Fruit fly (Drosophila melanogaster) whole organism, embryonic: Measurements from ENCODE around the gene Tsp97E.

ENCODE experiments used
- Awh ChIP-seq: fragments of 200-800 bp; sonication (Bioruptor generic); IDR thresholded peaks from 2 replicates; pipeline ENCODE4, ENCODE4 v1.3.6; 2022; ENCODE audit warnings: missing biosample characterization, missing genetic modification characterization
- CG10366 ChIP-seq: fragments of 200-800 bp; sonication (Bioruptor generic); IDR thresholded peaks from 2 replicates; pipeline ENCODE4 v1.3.6; 2022; ENCODE audit warnings: missing biosample characterization, missing genetic modification characterization
- CG12744 ChIP-seq: fragments of 200-800 bp; sonication (Bioruptor generic); optimal IDR thresholded peaks from 2 replicates; lab custom pipeline; 2016; ENCODE audit warnings: missing biosample characterization, missing genetic modification characterization
- CG12769 ChIP-seq: fragments of 200-800 bp; sonication (Bioruptor generic); optimal IDR thresholded peaks from 2 replicates; lab custom pipeline; 2019; ENCODE audit warnings: missing biosample characterization, mild to moderate bottlenecking, missing genetic modification characterization, moderate library complexity
- CG14441 ChIP-seq: fragments of 200-800 bp; sonication (Bioruptor generic); IDR thresholded peaks from 2 replicates; pipeline ENCODE4 v1.3.6; 2022; ENCODE audit warnings: missing biosample characterization, missing genetic modification characterization
- CG14965 ChIP-seq: fragments of 200-800 bp; sonication (Bioruptor generic); optimal IDR thresholded peaks from 2 replicates; lab custom pipeline; 2016; ENCODE audit warnings: missing biosample characterization, missing genetic modification characterization, borderline replicate concordance
- CG16815 ChIP-seq: fragments of 200-800 bp; sonication (Bioruptor generic); optimal IDR thresholded peaks from 3 replicates; lab custom pipeline; 2017; ENCODE audit warnings: missing biosample characterization, mild to moderate bottlenecking, missing genetic modification characterization
- CG16863 ChIP-seq: fragments of 200-800 bp; sonication (Bioruptor generic); optimal IDR thresholded peaks from 3 replicates; lab custom pipeline; 2016; ENCODE audit warnings: missing biosample characterization, missing genetic modification characterization
- CG17359 ChIP-seq: fragments of 200-800 bp; sonication (Bioruptor generic); optimal IDR thresholded peaks from 3 replicates; lab custom pipeline; 2018; ENCODE audit warnings: missing biosample characterization, mild to moderate bottlenecking, missing genetic modification characterization, moderate library complexity
- CG18599 ChIP-seq: fragments of 200-800 bp; sonication (Bioruptor generic); optimal IDR thresholded peaks from 3 replicates; lab custom pipeline; 2017; ENCODE audit warnings: missing biosample characterization, missing genetic modification characterization, mild to moderate bottlenecking, moderate library complexity, missing genetic modification reagents
- CG18619 ChIP-seq: fragments of 200-800 bp; sonication (Bioruptor generic); optimal IDR thresholded peaks from 3 replicates; lab custom pipeline; 2017; ENCODE audit warnings: missing biosample characterization, mild to moderate bottlenecking, missing genetic modification characterization
- CG32767 ChIP-seq: fragments of 200-800 bp; sonication (Bioruptor generic); IDR thresholded peaks from 2 replicates; pipeline ENCODE4 v1.3.6; 2022; ENCODE audit warnings: missing biosample characterization, missing genetic modification characterization
- CG4730 ChIP-seq: fragments of 200-800 bp; sonication (Bioruptor generic); IDR thresholded peaks from 2 replicates; pipeline ENCODE4 v1.3.6; 2022; ENCODE audit warnings: missing biosample characterization, missing genetic modification characterization
- CG6765 ChIP-seq: fragments of 200-800 bp; sonication (Bioruptor generic); optimal IDR thresholded peaks from 3 replicates; lab custom pipeline; 2017; ENCODE audit warnings: missing biosample characterization, mild to moderate bottlenecking, missing genetic modification characterization
- CG7556 ChIP-seq: fragments of 200-800 bp; sonication (Bioruptor generic); optimal IDR thresholded peaks from 2 replicates; lab custom pipeline; 2017; ENCODE audit warnings: missing biosample characterization, mild to moderate bottlenecking, missing genetic modification characterization
- CG8765 ChIP-seq: fragments of 200-800 bp; sonication (Bioruptor generic); IDR thresholded peaks from 2 replicates; pipeline ENCODE4 v1.3.6; 2022; ENCODE audit warnings: missing biosample characterization, missing genetic modification characterization
- CG9817 ChIP-seq: fragments of 200-800 bp; sonication (Bioruptor generic); optimal IDR thresholded peaks from 2 replicates; lab custom pipeline; 2018; ENCODE audit warnings: missing biosample characterization, mild to moderate bottlenecking, missing genetic modification characterization, moderate library complexity
- CHES-1-like ChIP-seq: fragments of 200-800 bp; sonication (Bioruptor generic); optimal IDR thresholded peaks from 2 replicates; lab custom pipeline; 2016; ENCODE audit warnings: missing biosample characterization, missing genetic modification characterization
- Dbx ChIP-seq: fragments of 200-800 bp; sonication (Bioruptor generic); IDR thresholded peaks from 3 replicates; pipeline ENCODE4 v1.3.6; 2022; ENCODE audit warnings: missing biosample characterization, missing genetic modification characterization
- Fer2 ChIP-seq: fragments of 200-800 bp; sonication (Bioruptor generic); optimal IDR thresholded peaks from 2 replicates; lab custom pipeline; 2018; ENCODE audit warnings: missing biosample characterization, mild to moderate bottlenecking, missing genetic modification characterization, moderate library complexity
- Gug ChIP-seq: fragments of 200-800 bp; sonication (Bioruptor generic); IDR thresholded peaks from 4 replicates; pipeline ENCODE4 v1.3.6; 2022; ENCODE audit warnings: missing biosample characterization, missing genetic modification characterization
- HHEX ChIP-seq: fragments of 200-800 bp; sonication (Bioruptor generic); optimal IDR thresholded peaks from 3 replicates; lab custom pipeline; 2017; ENCODE audit warnings: missing biosample characterization, mild to moderate bottlenecking, missing genetic modification characterization, missing genetic modification reagents
- Hmr ChIP-seq: fragments of 200-800 bp; sonication (Bioruptor generic); optimal IDR thresholded peaks from 3 replicates; lab custom pipeline; 2017; ENCODE audit warnings: mild to moderate bottlenecking, missing biosample characterization, missing genetic modification reagents, missing genetic modification characterization
- Lhr ChIP-seq: fragments of 200-800 bp; sonication (Bioruptor generic); optimal IDR thresholded peaks from 3 replicates; lab custom pipeline; 2017; ENCODE audit warnings: mild to moderate bottlenecking, missing biosample characterization, missing genetic modification reagents, missing genetic modification characterization
- Lim3 ChIP-seq: fragments of 200-800 bp; sonication (Bioruptor generic); IDR thresholded peaks from 2 replicates; pipeline ENCODE4 v1.3.6; 2022; ENCODE audit warnings: missing biosample characterization, missing genetic modification characterization
- Mrtf ChIP-seq: fragments of 200-800 bp; sonication (Bioruptor generic); IDR thresholded peaks from 3 replicates; pipeline ENCODE4 v1.3.6; 2022; ENCODE audit warnings: missing biosample characterization, missing genetic modification characterization
- NFAT ChIP-seq: fragments of 200-800 bp; sonication (Bioruptor generic); IDR thresholded peaks from 2 replicates; pipeline ENCODE4 v1.3.6; 2022; ENCODE audit warnings: missing biosample characterization, missing genetic modification characterization
- NfI ChIP-seq: fragments of 200-800 bp; sonication (Bioruptor generic); optimal IDR thresholded peaks from 3 replicates; lab custom pipeline; 2018; ENCODE audit warnings: missing biosample characterization, mild to moderate bottlenecking, missing genetic modification characterization, moderate library complexity
- Ravus ChIP-seq: fragments of 200-800 bp; sonication (Bioruptor generic); IDR thresholded peaks from 2 replicates; pipeline ENCODE4 v1.3.6; 2022; ENCODE audit warnings: missing biosample characterization, missing genetic modification characterization
- Rfx ChIP-seq: fragments of 200-800 bp; sonication (Bioruptor generic); IDR thresholded peaks from 2 replicates; pipeline ENCODE4 v1.3.6; 2022; ENCODE audit warnings: missing biosample characterization, missing genetic modification characterization
- TFAM ChIP-seq: fragments of 200-800 bp; sonication (Bioruptor generic); optimal IDR thresholded peaks from 2 replicates; lab custom pipeline; 2017; ENCODE audit warnings: missing biosample characterization, missing genetic modification characterization, inconsistent platforms
- Xrp1 ChIP-seq: fragments of 200-800 bp; sonication (Bioruptor generic); IDR thresholded peaks from 2 replicates; pipeline ENCODE4 v1.3.6; 2022; ENCODE audit warnings: missing biosample characterization, missing genetic modification characterization
- YL-1 ChIP-seq: fragments of 200-800 bp; sonication (Bioruptor generic); optimal IDR thresholded peaks from 3 replicates; lab custom pipeline; 2017; ENCODE audit warnings: missing biosample characterization, mild to moderate bottlenecking, missing genetic modification characterization
- amos ChIP-seq: fragments of 200-800 bp; sonication (Bioruptor generic); IDR thresholded peaks from 2 replicates; pipeline ENCODE4 v1.3.6; 2022; ENCODE audit warnings: missing biosample characterization, missing genetic modification characterization; ENCODE audit not compliant: partially characterized antibody
- aop ChIP-seq: fragments of 200-800 bp; sonication (Bioruptor generic); IDR thresholded peaks from 2 replicates; pipeline ENCODE4 v1.3.6; 2022; ENCODE audit warnings: missing biosample characterization, missing genetic modification characterization
- dmrt11E ChIP-seq: fragments of 200-800 bp; sonication (Bioruptor generic); optimal IDR thresholded peaks from 3 replicates; lab custom pipeline; 2018; ENCODE audit warnings: missing biosample characterization, mild to moderate bottlenecking, missing genetic modification characterization, moderate library complexity
- fru ChIP-seq: fragments of >200 bp; optimal IDR thresholded peaks from 2 replicates; lab custom pipeline; 2017
- inv ChIP-seq: fragments of 200-800 bp; sonication (Bioruptor generic); IDR thresholded peaks from 2 replicates; pipeline ENCODE4 v1.3.6; 2022; ENCODE audit warnings: missing biosample characterization, missing genetic modification characterization; ENCODE audit not compliant: partially characterized antibody
- lilli ChIP-seq: fragments of 200-800 bp; sonication (Bioruptor generic); optimal IDR thresholded peaks from 3 replicates; lab custom pipeline; 2016; ENCODE audit warnings: missing biosample characterization, missing genetic modification characterization
- pb ChIP-seq: fragments of 200-800 bp; sonication (Bioruptor generic); optimal IDR thresholded peaks from 3 replicates; lab custom pipeline; 2016; ENCODE audit warnings: missing biosample characterization, missing genetic modification characterization
- ranshi ChIP-seq: fragments of 200-800 bp; sonication (Bioruptor generic); IDR thresholded peaks from 2 replicates; pipeline ENCODE4 v1.3.6; 2022; ENCODE audit warnings: missing biosample characterization, missing genetic modification characterization
- shn ChIP-seq: fragments of 200-800 bp; sonication (Bioruptor generic); optimal IDR thresholded peaks from 3 replicates; lab custom pipeline; 2016; ENCODE audit warnings: missing biosample characterization, missing genetic modification characterization
- sna ChIP-seq: fragments of 200-800 bp; sonication (Bioruptor generic); IDR thresholded peaks from 2 replicates; pipeline ENCODE4 v1.3.6; 2022; ENCODE audit warnings: missing biosample characterization, missing genetic modification characterization; ENCODE audit not compliant: partially characterized antibody
- sr ChIP-seq: fragments of 200-800 bp; sonication (Bioruptor generic); IDR thresholded peaks from 3 replicates; pipeline ENCODE4 v1.3.6; 2022; ENCODE audit warnings: missing biosample characterization, missing genetic modification characterization
- ssp ChIP-seq: fragments of 200-800 bp; sonication (Bioruptor generic); IDR thresholded peaks from 2 replicates; pipeline ENCODE4 v1.3.6; 2022; ENCODE audit warnings: missing biosample characterization, missing genetic modification characterization
- ttk ChIP-seq: fragments of 200-800 bp; sonication (Bioruptor generic); IDR thresholded peaks from 2 replicates; pipeline ENCODE4 v2.1.2; 2022; ENCODE audit warnings: missing biosample characterization, missing genetic modification characterization
- wek ChIP-seq: fragments of 200-800 bp; sonication (Bioruptor generic); optimal IDR thresholded peaks from 3 replicates; lab custom pipeline; 2018; ENCODE audit warnings: missing biosample characterization, mild to moderate bottlenecking, missing genetic modification characterization, moderate library complexity
- wor ChIP-seq: fragments of 200-800 bp; sonication (Bioruptor generic); IDR thresholded peaks from 2 replicates; pipeline ENCODE4 v1.3.6; 2022; ENCODE audit warnings: missing biosample characterization, missing genetic modification characterization
- zen2 ChIP-seq: fragments of 200-800 bp; sonication (Bioruptor generic); IDR thresholded peaks from 3 replicates; pipeline ENCODE4 v1.3.6; 2022; ENCODE audit warnings: missing biosample characterization, missing genetic modification characterization; ENCODE audit not compliant: partially characterized antibody
- zf30C ChIP-seq: fragments of 200-800 bp; sonication (Bioruptor generic); optimal IDR thresholded peaks from 3 replicates; lab custom pipeline; 2018; ENCODE audit warnings: missing biosample characterization, mild to moderate bottlenecking, missing genetic modification characterization

Tsp97E gene

dm6 chr3R:26967587-26968312 is 3.1 kb upstream of the Tsp97E start (continued):
- no peak for TF ChIP-seq sna
- no peak for TF ChIP-seq amos (GFP tag; lab: Robert Waterston, UW)
- TF ChIP-seq Fer2 (tag; lab: Kevin White, UChicago), result no peak
- no peak for TF ChIP-seq wor (GFP tag; lab: Robert Waterston, UW)
- peak; percentile 62 for TF ChIP-seq Rfx (GFP tag; lab: Robert Waterston, UW)
- TF ChIP-seq Hmr, result no peak
- TF ChIP-seq CG12769, result peak; percentile 28
- no peak for TF ChIP-seq CG6765 (GFP tag; lab: Kevin White, UChicago)
- no peak for TF ChIP-seq aop
- peak; percentile 42 for TF ChIP-seq CG18619 (GFP tag; lab: Kevin White, UChicago)
- peak; percentile 66 for TF ChIP-seq sr
- peak; percentile 32; the same call in 1 of the 2 replicates for TF ChIP-seq ranshi (GFP tag; lab: Robert Waterston, UW)
- no peak for TF ChIP-seq ssp (GFP tag; lab: Robert Waterston, UW)
- no peak for TF ChIP-seq Ravus (GFP tag; lab: Robert Waterston, UW)
- TF ChIP-seq ttk (GFP tag; lab: Robert Waterston, UW), result 0 out of 2 replicates have a peak, but pooled peaks have one; percentile 30
- TF ChIP-seq Awh (GFP tag; lab: Robert Waterston, UW), result no peak
- no peak for TF ChIP-seq CG14965 (GFP tag; lab: Kevin White, UChicago)
- no peak for TF ChIP-seq CG8765 (GFP tag; lab: Robert Waterston, UW)
- TF ChIP-seq CG18599 (GFP tag; lab: Kevin White, UChicago), result peak; percentile 19
- no peak for TF ChIP-seq shn (GFP tag; lab: Kevin White, UChicago)
- TF ChIP-seq CG17359 (tag; lab: Kevin White, UChicago), result no peak
- no peak for TF ChIP-seq dmrt11E (tag; lab: Kevin White, UChicago)
- TF ChIP-seq HHEX (GFP tag; lab: Kevin White, UChicago), result no peak
- TF ChIP-seq Lim3 (GFP tag; lab: Robert Waterston, UW), result no peak
- TF ChIP-seq zen2, result no peak
- TF ChIP-seq CG12744, result no peak
- no peak for TF ChIP-seq fru
- no peak for TF ChIP-seq CHES-1-like
- no peak for TF ChIP-seq pb (GFP tag; lab: Kevin White, UChicago)
- TF ChIP-seq inv (GFP tag; lab: Robert Waterston, UW), result no peak
- no peak for TF ChIP-seq CG7556 (GFP tag; lab: Kevin White, UChicago)
- no peak for TF ChIP-seq CG16863 (GFP tag; lab: Kevin White, UChicago)
- no peak for TF ChIP-seq Lhr (GFP tag; lab: Kevin White, UChicago)
- TF ChIP-seq CG14441 (GFP tag; lab: Robert Waterston, UW), result 0 out of 2 replicates have a peak, but pooled peaks have one; percentile 35
- no peak for TF ChIP-seq YL-1 (GFP tag; lab: Kevin White, UChicago)
- no peak for TF ChIP-seq Mrtf (GFP tag; lab: Robert Waterston, UW)
- no peak for TF ChIP-seq wek (GFP tag; lab: Kevin White, UChicago)
- TF ChIP-seq Gug (GFP tag; lab: Robert Waterston, UW), result peak; percentile 29; the same call in 2 of the 4 replicates
- TF ChIP-seq NfI (GFP tag; lab: Kevin White, UChicago), result no peak
- TF ChIP-seq Dbx, result no peak
- 0 out of 2 replicates have a peak, but pooled peaks have one; percentile 32 for TF ChIP-seq CG32767 (GFP tag; lab: Robert Waterston, UW)
- no peak for TF ChIP-seq lilli (GFP tag; lab: Kevin White, UChicago)
- no peak for TF ChIP-seq CG10366 (GFP tag; lab: Robert Waterston, UW)
- TF ChIP-seq CG9817 (tag; lab: Kevin White, UChicago), result no peak
- TF ChIP-seq CG4730, result 0 out of 2 replicates have a peak, but pooled peaks have one; percentile 22
- TF ChIP-seq NFAT, result peak; percentile 47; the same call in 1 of the 2 replicates
- TF ChIP-seq Xrp1, result peak; percentile 40; the same call in 1 of the 2 replicates
- TF ChIP-seq CG16815 (GFP tag; lab: Kevin White, UChicago), result no peak
- TF ChIP-seq zf30C (GFP tag; lab: Kevin White, UChicago), result no peak
- no peak for TF ChIP-seq TFAM (GFP tag; lab: Kevin White, UChicago)
